Worm (Caenorhabditis elegans) whole organism, L4/young adult: ENCODE results near the gene srx-86.

Experiments used
- W03F9.2 ChIP-seq: fragments of 150-350 bp; optimal IDR thresholded peaks from 2 replicates; lab custom pipeline; 2014; ENCODE audit warnings: missing biosample characterization, missing genetic modification characterization
- dao-5 ChIP-seq: sonication (generic microtip); optimal IDR thresholded peaks from 2 replicates; lab custom pipeline; 2016; ENCODE audit warnings: missing genotype, missing genetic modification characterization, moderate library complexity, missing compliant biosample characterization
- him-1 ChIP-seq: sonication (generic microtip); optimal IDR thresholded peaks from 2 replicates; lab custom pipeline; 2016; ENCODE audit warnings: missing genotype, missing genetic modification reagents, missing genetic modification characterization, missing compliant biosample characterization

srx-86 gene

DNA sequence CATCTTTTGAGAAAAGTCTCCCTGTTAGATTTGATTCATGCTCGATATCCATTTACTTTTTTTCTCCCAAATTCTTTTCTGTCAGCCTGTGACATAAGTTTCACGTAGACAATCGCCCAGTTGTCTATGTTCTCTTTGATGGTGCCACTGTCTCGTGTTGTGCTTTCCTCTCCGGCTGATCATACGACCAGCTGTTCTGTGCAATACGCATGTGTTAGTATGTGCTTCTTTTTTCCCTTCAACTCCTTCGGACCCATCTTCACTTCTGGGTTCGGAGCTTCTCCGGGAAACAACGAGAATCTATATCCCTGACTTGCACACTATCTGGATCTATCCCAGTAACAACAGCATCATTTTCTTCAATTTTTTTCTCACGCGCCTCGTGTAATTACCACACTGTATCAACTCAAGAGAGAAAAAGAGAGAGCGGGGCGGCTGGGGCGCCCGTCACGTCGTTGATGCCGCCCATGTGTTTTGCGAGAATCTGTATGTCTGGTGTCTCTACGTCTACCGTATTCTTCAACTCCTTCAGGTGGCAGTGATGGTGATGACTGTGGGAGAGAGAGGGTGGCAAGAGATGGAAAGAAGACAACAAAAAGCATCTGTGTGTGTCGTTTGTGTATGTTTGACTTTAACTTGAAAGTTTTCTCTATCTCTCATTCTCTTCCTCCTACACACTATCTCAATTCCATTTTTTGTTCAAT, 30.8 kb upstream of the srx-86 start:
- no peak for TF ChIP-seq him-1 (tag; lab: Kevin White, UChicago)
- TF ChIP-seq W03F9.2 (tag; lab: Kevin White, UChicago): peak; percentile 23
- TF ChIP-seq dao-5: peak; percentile 43

DNA sequence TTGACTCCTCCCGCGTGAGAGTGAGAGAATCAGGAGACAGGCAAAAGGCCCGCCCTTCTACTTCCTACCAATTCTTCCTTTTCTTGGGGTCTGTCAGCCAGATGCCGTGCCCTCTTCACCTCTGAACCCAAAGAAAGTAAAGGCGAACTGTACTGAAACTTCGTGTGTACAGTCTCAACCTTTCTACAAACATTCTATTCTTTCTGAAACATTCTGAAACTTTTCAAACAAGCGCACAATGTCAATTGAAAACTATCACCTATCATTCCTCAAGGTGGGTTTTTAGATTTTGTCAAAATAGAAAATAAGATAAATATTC, 30.2 kb upstream of the srx-86 start:
- TF ChIP-seq W03F9.2 (tag; lab: Kevin White, UChicago) (no peak), dao-5 (no peak), him-1 (tag; lab: Kevin White, UChicago) (no peak)

DNA sequence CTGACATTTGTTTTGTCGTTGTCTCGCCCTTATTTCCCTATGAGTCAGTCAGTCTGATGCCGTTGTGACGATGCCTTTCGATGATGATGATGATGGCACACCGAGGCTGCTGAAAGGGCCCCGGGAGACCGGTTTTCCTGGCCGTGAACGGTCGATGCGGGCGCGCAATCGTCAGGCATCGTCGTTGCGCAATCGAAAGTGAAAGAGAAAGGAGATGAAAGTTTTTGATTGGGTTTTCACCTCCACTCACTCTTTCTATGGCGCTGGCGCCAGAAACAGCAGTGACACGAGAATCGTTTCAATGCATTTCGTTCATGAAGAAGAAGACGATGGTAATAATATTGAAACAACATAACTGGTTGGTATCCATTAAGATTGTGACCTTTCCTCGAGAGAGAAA, 29.8 kb upstream of the srx-86 start:
- TF ChIP-seq dao-5 (no peak), W03F9.2 (tag; lab: Kevin White, UChicago) (no peak), him-1 (tag; lab: Kevin White, UChicago) (no peak)

- TF ChIP-seq him-1 (tag; lab: Kevin White, UChicago): no peak
- TF ChIP-seq W03F9.2 (tag; lab: Kevin White, UChicago): no peak
- no peak for TF ChIP-seq dao-5
These were observed 29.3 kb upstream of the srx-86 start for ce11 chrV:11533365-11533949.

- no peak for TF ChIP-seq W03F9.2 (tag; lab: Kevin White, UChicago)
- TF ChIP-seq him-1 (tag; lab: Kevin White, UChicago): no peak
- TF ChIP-seq dao-5: no peak
These were observed 28.1 kb upstream of the srx-86 start for ce11 chrV:11534495-11535189.

DNA sequence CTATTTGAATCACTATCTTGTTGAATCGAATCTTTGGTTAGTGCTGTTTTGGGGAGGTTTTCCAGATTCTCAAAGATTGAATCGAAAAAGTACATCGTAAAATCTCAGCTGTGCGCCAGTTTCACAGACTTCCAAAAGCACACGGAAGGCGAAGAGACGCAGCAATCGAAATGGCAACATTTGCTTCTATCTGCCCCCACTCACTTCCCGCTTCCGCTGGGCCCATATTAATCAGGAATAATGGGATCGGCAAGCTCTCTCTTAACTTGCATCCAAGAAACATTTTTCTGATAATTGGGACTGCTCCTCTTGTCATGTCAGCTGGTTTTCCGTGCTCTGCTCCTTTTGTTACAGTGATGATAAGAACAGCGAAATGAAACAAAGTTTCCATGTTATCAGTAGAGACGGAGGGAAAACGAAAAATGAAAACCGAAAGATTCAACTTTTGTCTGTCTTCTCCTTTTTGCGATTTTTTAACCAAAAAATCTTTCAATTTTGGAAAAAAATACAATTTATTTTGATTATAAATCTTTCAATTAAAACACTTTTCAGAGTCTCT, 27.2 kb upstream of the srx-86 start:
- TF ChIP-seq dao-5 (no peak), him-1 (tag; lab: Kevin White, UChicago) (no peak), W03F9.2 (tag; lab: Kevin White, UChicago) (peak; percentile 40)

DNA sequence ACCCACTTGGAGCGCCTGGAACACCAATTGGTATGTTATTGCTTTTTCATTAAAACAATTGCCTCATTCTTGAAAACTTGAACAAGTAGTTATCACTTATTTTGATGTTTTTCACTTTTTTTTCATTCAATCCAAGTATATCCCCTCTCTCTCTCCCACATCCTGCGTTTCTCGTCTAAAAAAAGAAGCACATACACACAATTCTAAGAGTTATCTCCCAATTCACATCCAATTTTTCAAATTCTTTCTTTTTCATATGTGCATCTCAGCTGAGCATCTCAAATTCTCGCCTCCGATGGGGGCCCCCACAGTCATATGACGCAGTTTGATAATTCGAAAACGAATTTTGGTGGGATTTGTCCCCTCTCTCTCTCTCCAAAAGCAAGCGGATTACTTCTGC, 26.1 kb upstream of the srx-86 start:
- TF ChIP-seq W03F9.2 (tag; lab: Kevin White, UChicago) (no peak), him-1 (tag; lab: Kevin White, UChicago) (no peak), dao-5 (no peak)

DNA sequence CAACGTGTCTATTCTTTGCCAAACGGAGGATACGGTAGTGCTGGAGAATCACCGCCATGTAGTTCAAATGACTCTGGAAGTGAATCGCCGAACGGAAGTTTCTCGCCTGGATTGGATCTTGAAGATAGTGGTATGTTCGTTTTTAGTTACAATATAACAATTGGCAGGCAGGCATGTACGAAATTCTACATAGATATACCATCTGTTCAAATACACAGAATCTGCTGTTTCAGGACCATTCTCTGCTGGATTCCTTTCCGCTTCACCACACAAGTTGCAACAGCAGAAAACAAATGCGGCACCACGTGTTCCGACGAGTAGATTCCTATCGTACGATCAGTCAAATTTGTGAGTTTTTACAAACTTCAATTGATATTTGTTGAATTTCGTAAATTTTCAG, 23.2 kb upstream of the srx-86 start:
- no peak for TF ChIP-seq him-1 (tag; lab: Kevin White, UChicago)
- TF ChIP-seq W03F9.2 (tag; lab: Kevin White, UChicago): no peak
- TF ChIP-seq dao-5: no peak

DNA sequence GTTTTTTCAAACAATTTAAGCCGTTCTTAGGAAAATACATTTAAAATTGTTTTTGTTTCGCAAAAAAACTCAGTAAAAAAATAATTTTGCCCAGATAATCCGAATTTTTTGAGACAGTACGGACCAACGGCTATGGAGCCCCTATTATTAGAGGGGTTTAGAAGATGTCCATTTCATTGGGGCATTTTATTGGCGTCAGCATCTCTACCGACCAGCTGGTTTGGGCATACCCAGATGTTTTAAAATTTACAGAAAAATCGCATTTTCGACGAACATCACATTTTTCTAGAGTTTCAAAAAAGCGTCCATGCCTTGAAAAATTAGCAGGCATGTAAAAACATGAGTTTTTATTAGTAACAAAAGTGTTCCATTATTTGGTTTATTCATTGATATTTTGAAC, 21.5 kb upstream of the srx-86 start:
- TF ChIP-seq W03F9.2 (tag; lab: Kevin White, UChicago) (no peak), him-1 (tag; lab: Kevin White, UChicago) (no peak), dao-5 (no peak)

- TF ChIP-seq dao-5 (no peak), W03F9.2 (tag; lab: Kevin White, UChicago) (no peak), him-1 (tag; lab: Kevin White, UChicago) (no peak)
These were observed 19.2 kb upstream of the srx-86 start, which contains the start of gene F38B7.2 for ce11 chrV:11543564-11543963. TSS of gene F38B7.2 (plus strand) at chrV:11543963.

ce11 chrV:11545227-11545626, 17.5 kb upstream of the srx-86 start, which contains the start of gene F38B7.10:
TSS of gene F38B7.10 (plus strand) at chrV:11545527.
- TF ChIP-seq W03F9.2 (tag; lab: Kevin White, UChicago) (no peak), him-1 (tag; lab: Kevin White, UChicago) (no peak)

- no peak for TF ChIP-seq him-1 (tag; lab: Kevin White, UChicago)
- no peak for TF ChIP-seq W03F9.2 (tag; lab: Kevin White, UChicago)
- no peak for TF ChIP-seq dao-5
These were observed 15.9 kb upstream of the srx-86 start, which contains the start of gene F38B7.11 for ce11 chrV:11546795-11547194. TSS of gene F38B7.11 (plus strand) at chrV:11547095.

DNA sequence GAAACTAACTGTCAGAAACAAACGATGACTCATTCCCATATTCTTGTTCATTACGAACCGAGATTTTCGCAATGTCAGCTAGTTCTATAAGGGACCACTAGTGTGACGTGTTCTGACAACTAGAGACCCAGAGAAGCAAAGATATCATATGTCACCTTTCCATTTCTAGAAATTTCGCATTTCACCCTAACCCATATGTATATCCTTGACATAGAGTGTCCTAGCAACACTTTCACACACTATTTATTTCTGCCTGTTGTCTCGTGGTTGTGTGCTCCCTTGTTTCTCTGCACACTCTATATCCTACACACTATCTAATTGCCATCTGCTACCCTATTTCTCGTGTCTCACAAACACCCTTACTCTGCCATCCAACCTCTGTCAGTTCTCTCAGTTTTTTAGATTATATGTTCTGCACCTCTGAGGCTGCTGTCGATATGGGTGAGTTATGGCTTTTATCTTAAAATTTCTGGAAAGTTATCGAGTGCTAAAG, 13.8 kb upstream of the srx-86 start, which contains the start of the genes F38B7.17 and F38B7.3:
TSS of gene F38B7.17 (minus strand) at position 51 of the 493 bp plus-strand sequence.
TSS of gene F38B7.3 (plus strand) at position 194 of the 493 bp plus-strand sequence.
- TF ChIP-seq dao-5: no peak
- TF ChIP-seq him-1 (tag; lab: Kevin White, UChicago): no peak
- no peak for TF ChIP-seq W03F9.2 (tag; lab: Kevin White, UChicago)
